Worm (Caenorhabditis elegans) whole organism, L1 larva: Measurements from ENCODE around the gene spig-1.

Experiments used
- F16B12.6 ChIP-seq: fragments of 150-350 bp; optimal IDR thresholded peaks from 2 replicates; lab custom pipeline; 2014; ENCODE audit warnings: missing biosample characterization, missing genetic modification characterization
- Y116A8C.19 ChIP-seq: sonication (generic microtip); optimal IDR thresholded peaks from 2 replicates; lab custom pipeline; 2016; ENCODE audit warnings: missing compliant biosample characterization, missing genetic modification characterization, borderline replicate concordance
- alr-1 ChIP-seq: fragments of 200-800 bp; sonication (Bioruptor generic); optimal IDR thresholded peaks from 2 replicates; lab custom pipeline; 2018; ENCODE audit warnings: borderline replicate concordance, mild to moderate bottlenecking, missing genetic modification characterization, missing compliant biosample characterization
- blmp-1 ChIP-seq: fragments of 150-350 bp; optimal IDR thresholded peaks from 2 replicates; lab custom pipeline; 2014; ENCODE audit warnings: missing biosample characterization, missing genetic modification characterization
- ceh-63 ChIP-seq: fragments of 200-800 bp; sonication (Bioruptor generic); optimal IDR thresholded peaks from 2 replicates; lab custom pipeline; 2018; ENCODE audit warnings: mild to moderate bottlenecking, missing genetic modification characterization, missing compliant biosample characterization
- ceh-8 ChIP-seq: fragments of 200-800 bp; sonication (Bioruptor generic); optimal IDR thresholded peaks from 2 replicates; lab custom pipeline; 2018; ENCODE audit warnings: mild to moderate bottlenecking, missing genetic modification characterization, moderate library complexity, missing compliant biosample characterization
- ceh-88 ChIP-seq: fragments of 200-800 bp; sonication (Bioruptor generic); IDR thresholded peaks from 2 replicates; pipeline ENCODE4 v1.3.6; 2022; ENCODE audit warnings: missing genetic modification characterization, missing compliant biosample characterization
- ceh-90 ChIP-seq: sonication (generic microtip); optimal IDR thresholded peaks from 2 replicates; lab custom pipeline; 2016; ENCODE audit warnings: missing genetic modification characterization, missing compliant biosample characterization
- dpl-1 ChIP-seq, 3 experiments: fragments of 150-350 bp in 2 of 3; sonication (generic microtip) in 1 of 3; optimal IDR thresholded peaks; 2 replicates each; lab custom pipeline; 2014 to 2017; ENCODE audit warnings: missing biosample characterization in 3 of 3, missing genetic modification characterization in 3 of 3, missing genetic modification reagents in 3 of 3
- dsc-1 ChIP-seq: sonication (generic microtip); optimal IDR thresholded peaks from 2 replicates; lab custom pipeline; 2016; ENCODE audit warnings: mild to moderate bottlenecking, missing genetic modification characterization, missing compliant biosample characterization
- efl-1 ChIP-seq, 4 experiments: fragments of 150-350 bp; optimal IDR thresholded peaks in 3 of 4; peaks in 1 of 4; 1 replicate in 1 of 4; 2 replicates in 3 of 4; lab custom pipeline; 2014; ENCODE audit warnings: missing biosample characterization in 2 of 4, missing genetic modification characterization in 2 of 4, missing genetic modification reagents in 2 of 4
- fkh-8 ChIP-seq: sonication (generic microtip); optimal IDR thresholded peaks from 2 replicates; lab custom pipeline; 2016; ENCODE audit warnings: mild to moderate bottlenecking, missing genetic modification characterization, missing compliant biosample characterization
- hlh-4 ChIP-seq: sonication (generic microtip); optimal IDR thresholded peaks from 2 replicates; lab custom pipeline; 2016; ENCODE audit warnings: mild to moderate bottlenecking, missing genetic modification characterization, missing compliant biosample characterization
- irx-1 ChIP-seq: sonication (generic microtip); optimal IDR thresholded peaks from 2 replicates; lab custom pipeline; 2016; ENCODE audit warnings: missing genetic modification characterization, missing compliant biosample characterization
- lin-13 ChIP-seq: fragments of 150-350 bp; optimal IDR thresholded peaks from 2 replicates; lab custom pipeline; 2014; ENCODE audit warnings: missing biosample characterization, missing genetic modification reagents, missing genetic modification characterization
- lin-14 ChIP-seq: fragments of 200-800 bp; sonication (Bioruptor generic); optimal IDR thresholded peaks from 2 replicates; lab custom pipeline; 2018; ENCODE audit warnings: mild to moderate bottlenecking, missing genetic modification characterization, moderate library complexity, missing compliant biosample characterization
- lin-15B ChIP-seq: fragments of 150-350 bp; sonication (generic microtip); optimal IDR thresholded peaks from 3 replicates; lab custom pipeline; 2014; ENCODE audit warnings: missing biosample characterization, missing genetic modification characterization
- lin-35 ChIP-seq, 2 experiments: fragments of 150-350 bp; optimal IDR thresholded peaks; 2 replicates each; lab custom pipeline; 2014; ENCODE audit warnings: missing biosample characterization in 2 of 2, missing genetic modification characterization in 2 of 2, missing genetic modification reagents in 2 of 2
- lin-39 ChIP-seq: fragments of 150-350 bp; optimal IDR thresholded peaks from 2 replicates; lab custom pipeline; 2014; ENCODE audit warnings: missing biosample characterization, missing genetic modification reagents, missing genetic modification characterization
- lir-3 ChIP-seq: sonication (generic microtip); optimal IDR thresholded peaks from 2 replicates; lab custom pipeline; 2016; ENCODE audit warnings: mild to moderate bottlenecking, missing genetic modification characterization, moderate library complexity, missing compliant biosample characterization; ENCODE audit not compliant: poor library complexity
- lsy-2 ChIP-seq, 2 experiments: fragments of 150-350 bp; optimal IDR thresholded peaks; 2 replicates each; lab custom pipeline; 2014; ENCODE audit warnings: missing biosample characterization in 2 of 2, missing genetic modification characterization in 2 of 2
- mab-9 ChIP-seq: fragments of 200-800 bp; sonication (Bioruptor generic); IDR thresholded peaks from 2 replicates; pipeline ENCODE4 v1.3.6; 2022; ENCODE audit warnings: missing genetic modification reagents, missing genetic modification characterization, missing compliant biosample characterization
- mef-2 ChIP-seq: fragments of 150-350 bp; optimal IDR thresholded peaks from 2 replicates; lab custom pipeline; 2014; ENCODE audit warnings: missing biosample characterization, missing genetic modification characterization
- mep-1 ChIP-seq: fragments of 150-350 bp; optimal IDR thresholded peaks from 2 replicates; lab custom pipeline; 2014; ENCODE audit warnings: missing biosample characterization, missing genetic modification characterization
- nhr-20 ChIP-seq: sonication (generic microtip); optimal IDR thresholded peaks from 2 replicates; lab custom pipeline; 2016; ENCODE audit warnings: mild to moderate bottlenecking, missing genetic modification characterization, missing compliant biosample characterization
- nhr-28 ChIP-seq: fragments of 150-350 bp; optimal IDR thresholded peaks from 2 replicates; lab custom pipeline; 2014; ENCODE audit warnings: missing biosample characterization, missing genetic modification characterization
- nhr-47 ChIP-seq: sonication (generic microtip); optimal IDR thresholded peaks from 2 replicates; lab custom pipeline; 2016; ENCODE audit warnings: mild to moderate bottlenecking, missing genetic modification characterization, moderate library complexity, missing compliant biosample characterization
- nhr-71 ChIP-seq: sonication (generic microtip); optimal IDR thresholded peaks from 2 replicates; lab custom pipeline; 2016; ENCODE audit warnings: mild to moderate bottlenecking, missing genetic modification characterization, moderate library complexity, missing compliant biosample characterization
- nhr-76 ChIP-seq: sonication (generic microtip); optimal IDR thresholded peaks from 2 replicates; lab custom pipeline; 2017; ENCODE audit warnings: missing biosample characterization, missing genetic modification characterization
- nhr-77 ChIP-seq: fragments of 150-350 bp; optimal IDR thresholded peaks from 2 replicates; lab custom pipeline; 2014; ENCODE audit warnings: missing biosample characterization, missing genetic modification characterization
- nhr-84 ChIP-seq: sonication (generic microtip); optimal IDR thresholded peaks from 2 replicates; lab custom pipeline; 2017; ENCODE audit warnings: missing biosample characterization, missing genetic modification characterization
- nhr-90 ChIP-seq: sonication (generic microtip); optimal IDR thresholded peaks from 2 replicates; lab custom pipeline; 2016; ENCODE audit warnings: mild to moderate bottlenecking, missing genetic modification characterization, missing compliant biosample characterization; ENCODE audit not compliant: poor library complexity
- pag-3 ChIP-seq: sonication (generic microtip); optimal IDR thresholded peaks from 2 replicates; lab custom pipeline; 2017; ENCODE audit warnings: missing genetic modification characterization, mild to moderate bottlenecking, missing compliant biosample characterization, antibody characterized with exemption, borderline replicate concordance; ENCODE audit not compliant: insufficient read depth
- pax-3 ChIP-seq: fragments of 200-800 bp; sonication (Bioruptor generic); optimal IDR thresholded peaks from 2 replicates; lab custom pipeline; 2018; ENCODE audit warnings: mild to moderate bottlenecking, missing genetic modification characterization, moderate library complexity, missing compliant biosample characterization
- skn-1 ChIP-seq: fragments of 150-350 bp; optimal IDR thresholded peaks from 2 replicates; lab custom pipeline; 2014; ENCODE audit warnings: missing biosample characterization, missing genetic modification characterization
- snpc-4 ChIP-seq: fragments of 150-350 bp; optimal IDR thresholded peaks from 2 replicates; lab custom pipeline; 2014; ENCODE audit warnings: missing biosample characterization, missing genetic modification characterization
- snu-23 ChIP-seq: sonication (generic microtip); optimal IDR thresholded peaks from 2 replicates; lab custom pipeline; 2016; ENCODE audit warnings: missing genetic modification characterization, missing compliant biosample characterization
- sox-4 ChIP-seq: sonication (generic microtip); optimal IDR thresholded peaks from 2 replicates; lab custom pipeline; 2016; ENCODE audit warnings: missing genetic modification characterization, missing compliant biosample characterization
- swsn-7 ChIP-seq: sonication (generic microtip); optimal IDR thresholded peaks from 2 replicates; lab custom pipeline; 2016; ENCODE audit warnings: missing genetic modification characterization, missing compliant biosample characterization
- tbx-2 ChIP-seq: sonication (generic microtip); optimal IDR thresholded peaks from 2 replicates; lab custom pipeline; 2016; ENCODE audit warnings: missing genetic modification characterization, missing compliant biosample characterization
- unc-130 ChIP-seq: fragments of 150-350 bp; optimal IDR thresholded peaks from 2 replicates; lab custom pipeline; 2017; ENCODE audit warnings: missing biosample characterization, missing genetic modification characterization, inconsistent platforms
- unc-86 ChIP-seq: sonication (generic microtip); optimal IDR thresholded peaks from 2 replicates; lab custom pipeline; 2016; ENCODE audit warnings: missing genetic modification characterization, missing compliant biosample characterization
- xbp-1 ChIP-seq: sonication (generic microtip); optimal IDR thresholded peaks from 2 replicates; lab custom pipeline; 2016; ENCODE audit warnings: missing genetic modification characterization, missing compliant biosample characterization
- zag-1 ChIP-seq: fragments of 150-350 bp; optimal IDR thresholded peaks from 2 replicates; lab custom pipeline; 2014; ENCODE audit warnings: missing biosample characterization, missing genetic modification characterization
- ztf-11 ChIP-seq, 2 experiments: sonication (generic microtip); optimal IDR thresholded peaks; 2 replicates each; lab custom pipeline; 2016 to 2017; ENCODE audit warnings: missing genetic modification characterization in 2 of 2, missing biosample characterization in 1 of 2, missing compliant biosample characterization in 1 of 2
- ztf-4 ChIP-seq: fragments of 150-350 bp; optimal IDR thresholded peaks from 2 replicates; lab custom pipeline; 2014; ENCODE audit warnings: missing biosample characterization, missing genetic modification characterization

The spig-1 gene

DNA sequence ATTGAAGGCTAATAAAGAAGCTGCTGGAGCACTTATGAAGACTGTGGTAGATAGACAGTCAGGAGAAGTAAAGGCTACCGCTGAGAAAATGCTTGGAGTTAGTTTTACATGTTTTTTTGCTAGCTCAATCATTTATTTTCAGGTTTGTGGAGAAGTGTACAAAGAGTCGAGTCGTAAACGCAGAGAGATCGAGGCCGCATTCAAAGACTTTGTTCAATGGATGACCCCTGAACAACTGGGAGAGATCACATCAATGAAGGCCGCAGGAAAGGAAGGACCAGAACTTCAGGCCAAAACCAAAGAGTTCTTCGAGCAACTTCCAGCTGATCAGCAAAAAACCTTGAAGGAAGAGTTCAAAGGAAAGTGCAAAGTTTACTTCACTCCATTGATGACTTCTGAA, 27.2 kb downstream of the spig-1 start:
- TF ChIP-seq sox-4 (tag; lab: Kevin White, UChicago) (no peak), unc-130 (tag; lab: Kevin White, UChicago) (no peak), ztf-4 (tag; lab: Kevin White, UChicago) (no peak), irx-1 (tag; lab: Kevin White, UChicago) (no peak), swsn-7 (tag; lab: Kevin White, UChicago) (no peak), dsc-1 (tag; lab: Kevin White, UChicago) (no peak), dpl-1 (GFP tag; optimal IDR thresholded peaks at IDR 0.05; lab: Kevin White, UChicago) (no peak), pax-3 (tag; lab: Kevin White, UChicago) (no peak), ceh-8 (no peak)

DNA sequence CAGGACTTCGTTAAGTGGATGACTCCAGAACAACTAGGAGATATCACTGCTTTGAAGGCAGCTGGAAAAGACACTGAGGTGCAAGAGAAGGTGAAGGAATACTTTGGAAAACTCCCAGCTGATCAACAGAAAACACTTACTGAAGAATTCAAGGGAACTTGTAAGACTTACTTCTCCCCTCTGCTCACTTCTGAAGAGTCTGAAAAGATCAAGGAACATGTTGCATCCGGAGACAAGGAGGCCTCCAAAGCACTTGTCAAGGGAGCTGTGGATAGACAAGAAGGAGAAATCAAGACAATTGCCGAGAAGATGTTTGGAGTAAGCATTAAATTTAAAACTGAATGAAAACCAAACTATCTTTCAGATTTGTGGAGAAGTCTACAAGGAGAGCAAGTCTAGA, 27.9 kb downstream of the spig-1 start:
- TF ChIP-seq mep-1 (tag; lab: Kevin White, UChicago), result no peak
- TF ChIP-seq unc-130 (tag; lab: Kevin White, UChicago), result no peak
- no peak for TF ChIP-seq nhr-28 (tag; lab: Kevin White, UChicago)
- TF ChIP-seq hlh-4, result no peak
- no peak for TF ChIP-seq nhr-76 (tag; lab: Kevin White, UChicago)
- TF ChIP-seq blmp-1 (tag; lab: Kevin White, UChicago), result no peak
- no peak for TF ChIP-seq dpl-1 (GFP tag; optimal IDR thresholded peaks at IDR 0.05; lab: Kevin White, UChicago)
- no peak for TF ChIP-seq lin-15B
- no peak for TF ChIP-seq tbx-2
- TF ChIP-seq ceh-63 (GFP tag; lab: Kevin White, UChicago), result no peak
- TF ChIP-seq nhr-90 (tag; lab: Kevin White, UChicago), result no peak
- TF ChIP-seq nhr-77 (tag; lab: Kevin White, UChicago), result no peak
- no peak for TF ChIP-seq snpc-4 (tag; lab: Kevin White, UChicago)
- TF ChIP-seq dsc-1 (tag; lab: Kevin White, UChicago), result no peak
- no peak for TF ChIP-seq mab-9 (GFP tag; lab: Robert Waterston, UW)
- no peak for TF ChIP-seq lin-13
- TF ChIP-seq lir-3 (tag; lab: Kevin White, UChicago), result no peak
- TF ChIP-seq alr-1, result no peak

DNA sequence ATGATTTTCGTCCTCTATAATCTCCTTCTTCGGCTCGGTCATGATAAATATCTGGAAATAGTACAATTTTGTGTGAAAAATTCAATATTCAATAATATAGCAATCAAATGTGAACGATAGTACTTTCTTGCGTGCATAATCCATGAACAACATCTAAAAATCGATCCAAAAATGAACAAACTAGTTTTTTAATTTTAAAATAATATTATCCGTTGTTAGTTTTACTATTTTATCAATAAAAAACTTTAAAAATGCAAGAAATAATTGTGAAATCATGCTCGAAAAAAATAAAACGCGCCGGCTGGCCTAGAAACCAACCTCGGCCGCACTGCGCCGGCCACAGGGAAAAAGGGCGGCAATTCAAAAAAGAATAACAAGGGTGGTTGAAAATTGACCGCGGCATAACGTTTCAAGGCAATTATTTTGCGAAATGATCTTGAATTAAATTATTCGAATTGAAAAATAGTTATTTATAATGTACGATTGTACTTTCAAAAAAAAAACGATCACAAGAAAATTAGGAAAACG, 33.2 kb downstream of the spig-1 start, which contains the start of gene mys-1:
TSS of gene mys-1 (minus strand) at position 51 of the 528 bp plus-strand sequence.
- no peak for TF ChIP-seq mef-2 (tag; lab: Kevin White, UChicago)
- TF ChIP-seq Y116A8C.19, result peak; percentile 38
- peak; percentile 62 for TF ChIP-seq snu-23 (GFP tag; lab: Kevin White, UChicago)
- peak; percentile 59 for TF ChIP-seq unc-86 (tag; lab: Kevin White, UChicago)
- peak; percentile 48 to 54 for TF ChIP-seq lsy-2 (tag; optimal IDR thresholded peaks at IDR 0.05; lab: Kevin White, UChicago)
- TF ChIP-seq ceh-88 (GFP tag; lab: Robert Waterston, UW), result no peak
- TF ChIP-seq sox-4 (tag; lab: Kevin White, UChicago), result peak; percentile 73
- no peak for TF ChIP-seq nhr-28 (tag; lab: Kevin White, UChicago)
- peak; percentile 72 for TF ChIP-seq lin-14 (GFP tag; lab: Kevin White, UChicago)
- TF ChIP-seq lin-35 (GFP tag; optimal IDR thresholded peaks at IDR 0.05; lab: Kevin White, UChicago), result peak; percentile 95
- peak; percentile 83 for TF ChIP-seq nhr-71 (tag; lab: Kevin White, UChicago)
- peak; percentile 36 for TF ChIP-seq ceh-8
- TF ChIP-seq ceh-90, result peak; percentile 89
- peak; percentile 47 for TF ChIP-seq skn-1 (tag; lab: Kevin White, UChicago)
- TF ChIP-seq irx-1 (tag; lab: Kevin White, UChicago), result peak; percentile 76
- TF ChIP-seq dpl-1 (GFP tag; optimal IDR thresholded peaks at IDR 0.05; lab: Kevin White, UChicago), result peak; percentile 86 to 94 (median 90)
- TF ChIP-seq nhr-20 (tag; lab: Kevin White, UChicago), result peak; percentile 83
- peak; percentile 78 for TF ChIP-seq pax-3 (tag; lab: Kevin White, UChicago)
- TF ChIP-seq zag-1 (tag; lab: Kevin White, UChicago), result no peak
- peak; percentile 93 to 94 for TF ChIP-seq efl-1 (optimal IDR thresholded peaks at IDR 0.05; lab: Kevin White, UChicago)
- TF ChIP-seq efl-1 (GFP tag; optimal IDR thresholded peaks at IDR 0.05 in 1 of 2; lab: Kevin White, UChicago), result peak; percentile 93 to 99
- TF ChIP-seq nhr-77 (tag; lab: Kevin White, UChicago), result no peak
- TF ChIP-seq fkh-8, result peak; percentile 52
- TF ChIP-seq snpc-4 (tag; lab: Kevin White, UChicago), result peak; percentile 17
- peak; percentile 7 for TF ChIP-seq F16B12.6 (tag; lab: Kevin White, UChicago)
- TF ChIP-seq nhr-76 (tag; lab: Kevin White, UChicago), result no peak
- TF ChIP-seq ztf-11 (tag; optimal IDR thresholded peaks at IDR 0.05; lab: Kevin White, UChicago), result peak in 1 of 2 experiments; percentile 81
- peak; percentile 77 for TF ChIP-seq xbp-1 (tag; lab: Kevin White, UChicago)
- TF ChIP-seq lir-3 (tag; lab: Kevin White, UChicago), result peak; percentile 89
- TF ChIP-seq blmp-1 (tag; lab: Kevin White, UChicago), result no peak
- TF ChIP-seq lin-39, result peak; percentile 29
- peak; percentile 72 for TF ChIP-seq dsc-1 (tag; lab: Kevin White, UChicago)
- TF ChIP-seq nhr-47, result peak; percentile 83
- no peak for TF ChIP-seq nhr-84
- TF ChIP-seq pag-3 (tag; lab: Kevin White, UChicago), result no peak
